Worm (Caenorhabditis elegans) whole organism, L3 larva: Measurements from ENCODE around the gene gcy-19.
"Not testable (repeated sequence)": the region's sequence is repeated elsewhere in the genome, so short reads cannot be mapped to it uniquely, and the experiment has no call there.

Experiments
- R02D3.7 ChIP-seq: fragments of 150-350 bp; optimal IDR thresholded peaks from 2 replicates; lab custom pipeline; 2014; ENCODE audit warnings: missing biosample characterization, missing genetic modification characterization
- ZK546.5 ChIP-seq: sonication (generic microtip); optimal IDR thresholded peaks from 2 replicates; lab custom pipeline; 2017; ENCODE audit warnings: missing biosample characterization, missing genetic modification characterization
- ama-1 ChIP-seq: fragments of 150-350 bp; optimal IDR thresholded peaks from 2 replicates; lab custom pipeline; 2018
- ceh-9 ChIP-seq: sonication (generic microtip); optimal IDR thresholded peaks from 2 replicates; lab custom pipeline; 2018; ENCODE audit warnings: missing biosample characterization, missing genetic modification characterization
- daf-12 ChIP-seq: fragments of 150-350 bp; optimal IDR thresholded peaks from 2 replicates; lab custom pipeline; 2014; ENCODE audit warnings: missing biosample characterization, missing genetic modification reagents, missing genetic modification characterization
- egl-27 ChIP-seq: sonication (generic microtip); optimal IDR thresholded peaks from 4 replicates; lab custom pipeline; 2017; ENCODE audit warnings: missing biosample characterization, missing genetic modification reagents, missing genetic modification characterization
- egl-5 ChIP-seq: fragments of 150-350 bp; optimal IDR thresholded peaks from 2 replicates; lab custom pipeline; 2017; ENCODE audit warnings: missing biosample characterization, missing genetic modification reagents, missing genetic modification characterization, inconsistent platforms
- elt-1 ChIP-seq: fragments of 150-350 bp; optimal IDR thresholded peaks from 2 replicates; lab custom pipeline; 2014; ENCODE audit warnings: missing biosample characterization, missing genetic modification characterization
- elt-2 ChIP-seq: sonication (generic microtip); optimal IDR thresholded peaks from 2 replicates; lab custom pipeline; 2016; ENCODE audit warnings: missing genetic modification reagents, mild to moderate bottlenecking, missing genetic modification characterization, missing compliant biosample characterization
- elt-3 ChIP-seq, 3 experiments: fragments of 150-350 bp in 1 of 3; sonication (generic microtip) in 2 of 3; optimal IDR thresholded peaks; 2 replicates in 2 of 3; 4 replicates in 1 of 3; lab custom pipeline; 2014 to 2017; ENCODE audit warnings: missing biosample characterization in 3 of 3, missing genetic modification characterization in 3 of 3
- fkh-2 ChIP-seq: fragments of 150-350 bp; optimal IDR thresholded peaks from 2 replicates; lab custom pipeline; 2014; ENCODE audit warnings: missing biosample characterization, missing genetic modification reagents, missing genetic modification characterization
- fos-1 ChIP-seq: fragments of 150-350 bp; optimal IDR thresholded peaks from 2 replicates; lab custom pipeline; 2014; ENCODE audit warnings: missing biosample characterization, missing genetic modification characterization
- jun-1 ChIP-seq: fragments of 150-350 bp; optimal IDR thresholded peaks from 2 replicates; lab custom pipeline; 2014; ENCODE audit warnings: missing biosample characterization, missing genetic modification reagents, missing genetic modification characterization
- lin-15B ChIP-seq: fragments of 150-350 bp; optimal IDR thresholded peaks from 2 replicates; lab custom pipeline; 2014; ENCODE audit warnings: missing biosample characterization, missing genetic modification characterization
- nfya-1 ChIP-seq: sonication (generic microtip); optimal IDR thresholded peaks from 2 replicates; lab custom pipeline; 2017; ENCODE audit warnings: missing genetic modification characterization, mild to moderate bottlenecking, missing compliant biosample characterization, antibody characterized with exemption, moderate library complexity; ENCODE audit not compliant: insufficient read depth
- nhr-11 ChIP-seq: fragments of 150-350 bp; optimal IDR thresholded peaks from 2 replicates; lab custom pipeline; 2014; ENCODE audit warnings: missing biosample characterization, missing genetic modification characterization
- nhr-237 ChIP-seq: fragments of 150-350 bp; optimal IDR thresholded peaks from 2 replicates; lab custom pipeline; 2014; ENCODE audit warnings: missing biosample characterization, missing genetic modification characterization
- nhr-28 ChIP-seq: fragments of 150-350 bp; optimal IDR thresholded peaks from 2 replicates; lab custom pipeline; 2014; ENCODE audit warnings: missing biosample characterization, missing genetic modification characterization
- nhr-67 ChIP-seq: fragments of 150-350 bp; optimal IDR thresholded peaks from 2 replicates; lab custom pipeline; 2014; ENCODE audit warnings: missing biosample characterization, missing genetic modification characterization
- nhr-76 ChIP-seq: fragments of 150-350 bp; sonication (generic microtip); optimal IDR thresholded peaks from 5 replicates; lab custom pipeline; 2014; ENCODE audit warnings: missing biosample characterization, missing genetic modification characterization
- nhr-77 ChIP-seq: fragments of 150-350 bp; optimal IDR thresholded peaks from 2 replicates; lab custom pipeline; 2014; ENCODE audit warnings: missing biosample characterization, missing genetic modification characterization
- sea-2 ChIP-seq: fragments of 150-350 bp; sonication (generic microtip); optimal IDR thresholded peaks from 4 replicates; lab custom pipeline; 2014; ENCODE audit warnings: missing biosample characterization, missing genetic modification reagents, missing genetic modification characterization
- skn-1 ChIP-seq: fragments of 150-350 bp; optimal IDR thresholded peaks from 2 replicates; lab custom pipeline; 2014; ENCODE audit warnings: missing biosample characterization, missing genetic modification characterization
- snpc-4 ChIP-seq: fragments of 150-350 bp; optimal IDR thresholded peaks from 2 replicates; lab custom pipeline; 2014; ENCODE audit warnings: missing biosample characterization, missing genetic modification characterization
- tbx-2 ChIP-seq: sonication (generic microtip); optimal IDR thresholded peaks from 2 replicates; lab custom pipeline; 2016; ENCODE audit warnings: mild to moderate bottlenecking, missing genetic modification characterization, missing compliant biosample characterization
- unc-39 ChIP-seq: sonication (generic microtip); optimal IDR thresholded peaks from 4 replicates; lab custom pipeline; 2017; ENCODE audit warnings: missing biosample characterization, missing genetic modification characterization
- unc-62 ChIP-seq: fragments of 150-350 bp; sonication (generic microtip); optimal IDR thresholded peaks from 4 replicates; lab custom pipeline; 2014; ENCODE audit warnings: missing biosample characterization, missing genetic modification reagents, missing genetic modification characterization
- zag-1 ChIP-seq: fragments of 150-350 bp; optimal IDR thresholded peaks from 2 replicates; lab custom pipeline; 2014; ENCODE audit warnings: missing biosample characterization, missing genetic modification characterization
- ztf-11 ChIP-seq: fragments of 150-350 bp; optimal IDR thresholded peaks from 2 replicates; lab custom pipeline; 2014; ENCODE audit warnings: missing biosample characterization, missing genetic modification characterization
- ztf-4 ChIP-seq: fragments of 150-350 bp; optimal IDR thresholded peaks from 2 replicates; lab custom pipeline; 2014; ENCODE audit warnings: missing biosample characterization, missing genetic modification characterization

The gcy-19 gene

ce11 chrII:3208679-3209078 is 50.5 kb downstream of the gcy-19 start, which contains the start of gene sdz-35:
TSS of gene sdz-35 (minus strand) at chrII:3208779.
- no peak for TF ChIP-seq nhr-28 (tag; lab: Kevin White, UChicago)
- no peak for TF ChIP-seq zag-1 (tag; lab: Kevin White, UChicago)
- no peak for TF ChIP-seq snpc-4 (tag; lab: Kevin White, UChicago)
- no peak for TF ChIP-seq ceh-9 (tag; lab: Kevin White, UChicago)
- TF ChIP-seq ztf-4 (tag; lab: Kevin White, UChicago) = no peak
- no peak for TF ChIP-seq nhr-11
- no peak for TF ChIP-seq skn-1 (tag; lab: Kevin White, UChicago)
- no peak for TF ChIP-seq jun-1
- no peak for TF ChIP-seq elt-2 (tag; lab: Kevin White, UChicago)
- no peak for TF ChIP-seq fkh-2 (tag; lab: Kevin White, UChicago)
- no peak for TF ChIP-seq elt-1 (tag; lab: Kevin White, UChicago)
- TF ChIP-seq nhr-77 (tag; lab: Kevin White, UChicago) = no peak
- no peak for TF ChIP-seq nhr-237
- TF ChIP-seq, all 47 proteins: peak for 0

- TF ChIP-seq daf-12 = no peak
- no peak for TF ChIP-seq nhr-11
- no peak for TF ChIP-seq sea-2 (GFP tag; lab: Kevin White, UChicago)
- no peak for TF ChIP-seq elt-2 (tag; lab: Kevin White, UChicago)
- TF ChIP-seq zag-1 (tag; lab: Kevin White, UChicago) = no peak
- TF ChIP-seq elt-3 (tag; optimal IDR thresholded peaks at IDR 0.05; lab: Kevin White, UChicago) = no peak
- no peak for TF ChIP-seq R02D3.7 (tag; lab: Kevin White, UChicago)
- no peak for TF ChIP-seq nfya-1 (tag; lab: Kevin White, UChicago)
- TF ChIP-seq, all 47 proteins: peak for 0
These were observed 52.6 kb downstream of the gcy-19 start, which contains the start of the genes ZC239.20 and ZC239.21 for ce11 chrII:3206423-3206989. TSS of gene ZC239.20 (minus strand) at chrII:3206523. TSS of gene ZC239.21 (plus strand) at chrII:3206939.

ce11 chrII:3203415-3203814 is 55.7 kb downstream of the gcy-19 start, which contains the start of gene sri-50:
TSS of gene sri-50 (plus strand) at chrII:3203715.
- TF ChIP-seq egl-5 (tag; lab: Kevin White, UChicago) (no peak), unc-62 (GFP tag; lab: Kevin White, UChicago) (no peak)

ce11 chrII:3202519-3202918 is 56.6 kb downstream of the gcy-19 start, which contains the start of gene sri-53:
TSS of gene sri-53 (minus strand) at chrII:3202619.
- TF ChIP-seq snpc-4 (tag; lab: Kevin White, UChicago) = no peak
- no peak for TF ChIP-seq unc-62 (GFP tag; lab: Kevin White, UChicago)
- TF ChIP-seq nhr-11 = no peak
- TF ChIP-seq nhr-28 (tag; lab: Kevin White, UChicago) = no peak
- TF ChIP-seq ceh-9 (tag; lab: Kevin White, UChicago) = no peak
- TF ChIP-seq skn-1 (tag; lab: Kevin White, UChicago) = no peak
- TF ChIP-seq unc-39 = no peak
- TF ChIP-seq ztf-11 (tag; lab: Kevin White, UChicago) = no peak
- no peak for TF ChIP-seq ama-1 (lab: Kevin White, UChicago)
- no peak for TF ChIP-seq nhr-76 (tag; lab: Kevin White, UChicago)
- TF ChIP-seq nhr-67 = no peak
- TF ChIP-seq lin-15B (tag; lab: Kevin White, UChicago) = no peak
- TF ChIP-seq jun-1 = no peak
- TF ChIP-seq fos-1 (tag; lab: Kevin White, UChicago) = no peak
- TF ChIP-seq sea-2 (GFP tag; lab: Kevin White, UChicago) = no peak
- no peak for TF ChIP-seq zag-1 (tag; lab: Kevin White, UChicago)
- TF ChIP-seq egl-27 (tag; lab: Kevin White, UChicago) = no peak
- no peak for TF ChIP-seq tbx-2

ce11 chrII:3201242-3201641 is 57.9 kb downstream of the gcy-19 start, which contains the start of gene sri-48:
TSS of gene sri-48 (minus strand) at chrII:3201342.
- TF ChIP-seq skn-1 (tag; lab: Kevin White, UChicago); ZK546.5 (tag; lab: Kevin White, UChicago); nhr-67: not testable (repeated sequence)
- TF ChIP-seq, all 47 proteins: peak for 0; not testable (repeated sequence) for 47
